Fruit fly (Drosophila melanogaster) whole organism, embryonic: ENCODE data around the gene CG12016.

Experiments
- Antp ChIP-seq: fragments of 200-800 bp; sonication (Bioruptor generic); optimal IDR thresholded peaks from 3 replicates; lab custom pipeline; 2016; ENCODE audit warnings: missing biosample characterization, missing genetic modification characterization
- B-H1 ChIP-seq: fragments of 200-800 bp; sonication (Bioruptor generic); IDR thresholded peaks from 3 replicates; pipeline ENCODE4 v1.3.6; 2022; ENCODE audit warnings: missing biosample characterization, missing genetic modification characterization
- BtbVII ChIP-seq: fragments of 200-800 bp; sonication (Bioruptor generic); optimal IDR thresholded peaks from 3 replicates; lab custom pipeline; 2017; ENCODE audit warnings: missing biosample characterization, mild to moderate bottlenecking, missing genetic modification characterization
- CG10209 ChIP-seq: fragments of 200-800 bp; sonication (Bioruptor generic); optimal IDR thresholded peaks from 3 replicates; lab custom pipeline; 2017; ENCODE audit warnings: missing biosample characterization, mild to moderate bottlenecking, missing genetic modification characterization, missing genetic modification reagents
- CG10267 ChIP-seq: fragments of 200-800 bp; sonication (Bioruptor generic); optimal IDR thresholded peaks from 2 replicates; lab custom pipeline; 2018; ENCODE audit warnings: missing biosample characterization, mild to moderate bottlenecking, missing genetic modification characterization, moderate library complexity
- CG10654 ChIP-seq: fragments of 200-800 bp; sonication (Bioruptor generic); optimal IDR thresholded peaks from 2 replicates; lab custom pipeline; 2016; ENCODE audit warnings: missing biosample characterization, missing genetic modification characterization
- CG11504 ChIP-seq: fragments of 200-800 bp; sonication (Bioruptor generic); optimal IDR thresholded peaks from 3 replicates; lab custom pipeline; 2019; ENCODE audit warnings: missing biosample characterization, mild to moderate bottlenecking, missing genetic modification characterization, moderate library complexity
- CG12769 ChIP-seq: fragments of 200-800 bp; sonication (Bioruptor generic); optimal IDR thresholded peaks from 2 replicates; lab custom pipeline; 2019; ENCODE audit warnings: missing biosample characterization, mild to moderate bottlenecking, missing genetic modification characterization, moderate library complexity
- CG12942 ChIP-seq: fragments of 200-800 bp; sonication (Bioruptor generic); optimal IDR thresholded peaks from 3 replicates; lab custom pipeline; 2016; ENCODE audit warnings: missing biosample characterization, missing genetic modification characterization
- CG18764 ChIP-seq: fragments of 200-800 bp; sonication (Bioruptor generic); optimal IDR thresholded peaks from 3 replicates; lab custom pipeline; 2016; ENCODE audit warnings: missing biosample characterization, missing genetic modification characterization
- CG2202 ChIP-seq: fragments of 200-800 bp; sonication (Bioruptor generic); optimal IDR thresholded peaks from 2 replicates; lab custom pipeline; 2018; ENCODE audit warnings: missing biosample characterization, mild to moderate bottlenecking, missing genetic modification characterization
- CG30431 ChIP-seq: fragments of 200-800 bp; sonication (Bioruptor generic); optimal IDR thresholded peaks from 2 replicates; lab custom pipeline; 2017; ENCODE audit warnings: missing biosample characterization, missing genetic modification characterization
- CG3065 ChIP-seq: fragments of 200-800 bp; sonication (Bioruptor generic); optimal IDR thresholded peaks from 2 replicates; lab custom pipeline; 2016; ENCODE audit warnings: missing biosample characterization, missing genetic modification characterization
- CG31388 ChIP-seq: fragments of 200-800 bp; sonication (Bioruptor generic); optimal IDR thresholded peaks from 2 replicates; lab custom pipeline; 2016; ENCODE audit warnings: missing biosample characterization, missing genetic modification characterization
- CG3407 ChIP-seq: fragments of 200-800 bp; sonication (Bioruptor generic); optimal IDR thresholded peaks from 2 replicates; lab custom pipeline; 2018; ENCODE audit warnings: missing biosample characterization, mild to moderate bottlenecking, missing genetic modification characterization
- CG3847 ChIP-seq: fragments of 200-800 bp; sonication (Bioruptor generic); IDR thresholded peaks from 2 replicates; pipeline ENCODE4 v1.3.6; 2022; ENCODE audit warnings: missing biosample characterization, missing genetic modification characterization
- CG3995 ChIP-seq: fragments of 200-800 bp; sonication (Bioruptor generic); optimal IDR thresholded peaks from 3 replicates; lab custom pipeline; 2016; ENCODE audit warnings: missing biosample characterization, missing genetic modification characterization
- CG4404 ChIP-seq: fragments of 200-800 bp; sonication (Bioruptor generic); IDR thresholded peaks from 2 replicates; pipeline ENCODE4 v1.3.6; 2022; ENCODE audit warnings: missing biosample characterization, missing genetic modification characterization
- CG4617 ChIP-seq: fragments of 200-800 bp; sonication (Bioruptor generic); optimal IDR thresholded peaks from 3 replicates; lab custom pipeline; 2016; ENCODE audit warnings: missing biosample characterization, missing genetic modification characterization, borderline replicate concordance
- CG6654 ChIP-seq: fragments of 200-800 bp; sonication (Bioruptor generic); optimal IDR thresholded peaks from 2 replicates; lab custom pipeline; 2017; ENCODE audit warnings: missing biosample characterization, mild to moderate bottlenecking, missing genetic modification characterization
- CG7928 ChIP-seq: fragments of 200-800 bp; sonication (Bioruptor generic); optimal IDR thresholded peaks from 2 replicates; lab custom pipeline; 2017; ENCODE audit warnings: missing biosample characterization, mild to moderate bottlenecking, missing genetic modification characterization
- Ets97D ChIP-seq: fragments of 200-800 bp; sonication (Bioruptor generic); optimal IDR thresholded peaks from 3 replicates; lab custom pipeline; 2016; ENCODE audit warnings: missing biosample characterization, missing genetic modification characterization
- HLH54F ChIP-seq: fragments of 200-800 bp; sonication (Bioruptor generic); optimal IDR thresholded peaks from 3 replicates; lab custom pipeline; 2016; ENCODE audit warnings: missing biosample characterization, missing genetic modification characterization
- Hey ChIP-seq: fragments of 200-800 bp; sonication (Bioruptor generic); optimal IDR thresholded peaks from 3 replicates; lab custom pipeline; 2018; ENCODE audit warnings: missing biosample characterization, mild to moderate bottlenecking, missing genetic modification characterization
- HmgZ ChIP-seq: fragments of 200-800 bp; sonication (Bioruptor generic); optimal IDR thresholded peaks from 2 replicates; lab custom pipeline; 2018; ENCODE audit warnings: missing biosample characterization, mild to moderate bottlenecking, missing genetic modification characterization
- Hmr ChIP-seq: fragments of 200-800 bp; sonication (Bioruptor generic); optimal IDR thresholded peaks from 3 replicates; lab custom pipeline; 2017; ENCODE audit warnings: mild to moderate bottlenecking, missing biosample characterization, missing genetic modification reagents, missing genetic modification characterization
- Hr3 ChIP-seq: fragments of 200-800 bp; sonication (Bioruptor generic); optimal IDR thresholded peaks from 3 replicates; lab custom pipeline; 2016; ENCODE audit warnings: missing biosample characterization, missing genetic modification characterization
- Hr39 ChIP-seq: fragments of >200 bp; optimal IDR thresholded peaks from 2 replicates; lab custom pipeline; 2017
- Mad ChIP-seq: fragments of 200-800 bp; sonication (Bioruptor generic); optimal IDR thresholded peaks from 2 replicates; lab custom pipeline; 2016; ENCODE audit warnings: missing biosample characterization, missing genetic modification characterization
- Meics ChIP-seq: fragments of 200-800 bp; sonication (Bioruptor generic); optimal IDR thresholded peaks from 2 replicates; lab custom pipeline; 2017; ENCODE audit warnings: missing biosample characterization, mild to moderate bottlenecking, missing genetic modification characterization
- Mes4 ChIP-seq: fragments of 200-800 bp; sonication (Bioruptor generic); optimal IDR thresholded peaks from 2 replicates; lab custom pipeline; 2016; ENCODE audit warnings: missing biosample characterization, missing genetic modification characterization
- Ravus ChIP-seq: fragments of 200-800 bp; sonication (Bioruptor generic); IDR thresholded peaks from 2 replicates; pipeline ENCODE4 v1.3.6; 2022; ENCODE audit warnings: missing biosample characterization, missing genetic modification characterization
- chinmo ChIP-seq: fragments of 200-800 bp; sonication (Bioruptor generic); IDR thresholded peaks from 4 replicates; pipeline ENCODE4 v1.3.6; 2022; ENCODE audit warnings: missing biosample characterization, missing genetic modification characterization; ENCODE audit not compliant: partially characterized antibody
- chn ChIP-seq: fragments of 200-800 bp; sonication (Bioruptor generic); optimal IDR thresholded peaks from 2 replicates; lab custom pipeline; 2016; ENCODE audit warnings: missing biosample characterization, missing genetic modification characterization
- en ChIP-seq: fragments of 200-800 bp; sonication (Bioruptor generic); optimal IDR thresholded peaks from 2 replicates; lab custom pipeline; 2016; ENCODE audit warnings: missing biosample characterization, missing genetic modification characterization
- ewg ChIP-seq: fragments of 200-800 bp; sonication (Bioruptor generic); optimal IDR thresholded peaks from 3 replicates; lab custom pipeline; 2017; ENCODE audit warnings: mild to moderate bottlenecking, missing biosample characterization, missing genetic modification reagents, missing genetic modification characterization
- h ChIP-seq: fragments of >200 bp; optimal IDR thresholded peaks from 2 replicates; lab custom pipeline; 2017
- hkb ChIP-seq, 2 experiments: fragments of 200-800 bp in 1 of 2; fragments of >200 bp in 1 of 2; sonication (Bioruptor generic) in 1 of 2; IDR thresholded peaks in 1 of 2; optimal IDR thresholded peaks in 1 of 2; 2 replicates each; pipeline versions ENCODE4 v1.3.6 to Lab custom; 2017 to 2022; ENCODE audit warnings: missing biosample characterization in 1 of 2, missing genetic modification characterization in 1 of 2
- jigr1 ChIP-seq: fragments of 200-800 bp; sonication (Bioruptor generic); IDR thresholded peaks from 3 replicates; pipeline ENCODE4 v1.3.6; 2022; ENCODE audit warnings: missing biosample characterization, missing genetic modification characterization
- lola ChIP-seq, 3 experiments: fragments of >200 bp in 2 of 3; fragments of 200-800 bp in 1 of 3; sonication (Bioruptor generic) in 1 of 3; optimal IDR thresholded peaks; 2 replicates each; lab custom pipeline; 2017 to 2019; ENCODE audit warnings: missing biosample characterization in 3 of 3, missing genetic modification characterization in 3 of 3, mild to moderate bottlenecking in 1 of 3, moderate library complexity in 1 of 3
- peb ChIP-seq: fragments of 200-800 bp; sonication (Bioruptor generic); IDR thresholded peaks from 2 replicates; pipeline ENCODE4 v1.3.6; 2022; ENCODE audit warnings: missing biosample characterization, missing genetic modification characterization
- phol ChIP-seq: fragments of 200-800 bp; sonication (Bioruptor generic); optimal IDR thresholded peaks from 3 replicates; lab custom pipeline; 2018; ENCODE audit warnings: missing biosample characterization, mild to moderate bottlenecking, missing genetic modification characterization, moderate library complexity
- pros ChIP-seq: fragments of 200-800 bp; sonication (Bioruptor generic); optimal IDR thresholded peaks from 3 replicates; lab custom pipeline; 2019; ENCODE audit warnings: missing biosample characterization, mild to moderate bottlenecking, missing genetic modification characterization, moderate library complexity
- ranshi ChIP-seq: fragments of 200-800 bp; sonication (Bioruptor generic); IDR thresholded peaks from 2 replicates; pipeline ENCODE4 v1.3.6; 2022; ENCODE audit warnings: missing biosample characterization, missing genetic modification characterization
- ro ChIP-seq: fragments of 200-800 bp; sonication (Bioruptor generic); IDR thresholded peaks from 2 replicates; pipeline ENCODE4 v1.3.6; 2022; ENCODE audit warnings: missing biosample characterization, missing genetic modification characterization
- row ChIP-seq: fragments of 200-800 bp; sonication (Bioruptor generic); IDR thresholded peaks from 3 replicates; pipeline ENCODE4 v1.3.6; 2022; ENCODE audit warnings: missing biosample characterization, missing genetic modification characterization
- sob ChIP-seq: fragments of 200-800 bp; sonication (Bioruptor generic); IDR thresholded peaks from 2 replicates; pipeline ENCODE4 v1.3.6; 2022; ENCODE audit warnings: missing biosample characterization, missing genetic modification characterization
- toy ChIP-seq: fragments of 200-800 bp; sonication (Bioruptor generic); IDR thresholded peaks from 2 replicates; pipeline ENCODE4 v1.3.6; 2022; ENCODE audit warnings: missing biosample characterization, missing genetic modification characterization
- trem ChIP-seq: fragments of 200-800 bp; optimal IDR thresholded peaks from 3 replicates; lab custom pipeline; 2019; ENCODE audit warnings: missing biosample characterization, mild to moderate bottlenecking, missing genetic modification characterization, moderate library complexity
- tup ChIP-seq: fragments of 200-800 bp; sonication (Bioruptor generic); optimal IDR thresholded peaks from 2 replicates; lab custom pipeline; 2016; ENCODE audit warnings: missing biosample characterization, mild to moderate bottlenecking, missing genetic modification characterization, moderate library complexity
- vfl ChIP-seq: fragments of 200-800 bp; sonication (Bioruptor generic); optimal IDR thresholded peaks from 2 replicates; lab custom pipeline; 2016; ENCODE audit warnings: missing biosample characterization, missing genetic modification characterization

Gene CG12016

dm6 chr3L:3325925-3326903 is 6.9 kb downstream of the CG12016 start, which contains the start of gene Gtpx (continued):
- no peak for TF ChIP-seq Hey
- no peak for TF ChIP-seq toy (GFP tag; lab: Robert Waterston, UW)
- peak; percentile 84 for TF ChIP-seq CG3847 (GFP tag; lab: Robert Waterston, UW)
- TF ChIP-seq CG6654: no peak
- TF ChIP-seq tup: no peak
- no peak for TF ChIP-seq jigr1
- no peak for TF ChIP-seq h (lab: Kevin White, UChicago)
- no peak for TF ChIP-seq CG31388 (GFP tag; lab: Kevin White, UChicago)
- TF ChIP-seq Mes4 (GFP tag; lab: Kevin White, UChicago): peak; percentile 20
- TF ChIP-seq ranshi: no peak
- TF ChIP-seq ro (GFP tag; lab: Robert Waterston, UW): no peak
- no peak for TF ChIP-seq sob (GFP tag; lab: Robert Waterston, UW)
- TF ChIP-seq CG3407 (GFP tag; lab: Kevin White, UChicago): no peak
- TF ChIP-seq pros (GFP tag; lab: Kevin White, UChicago): no peak
- TF ChIP-seq CG10267 (tag; lab: Kevin White, UChicago): peak; percentile 53
- TF ChIP-seq phol (tag; lab: Kevin White, UChicago): peak; percentile 57
- no peak for TF ChIP-seq Meics (GFP tag; lab: Kevin White, UChicago)
- TF ChIP-seq BtbVII (GFP tag; lab: Kevin White, UChicago): no peak
- TF ChIP-seq hkb (optimal IDR thresholded peaks at IDR 0.05; lab: Kevin White, UChicago): peak; percentile 90
- TF ChIP-seq hkb (GFP tag; IDR thresholded peaks at IDR 0.05; lab: Robert Waterston, UW): no peak
- TF ChIP-seq CG12942 (GFP tag; lab: Kevin White, UChicago): no peak
- peak; percentile 77 for TF ChIP-seq Ets97D (GFP tag; lab: Kevin White, UChicago)
- TF ChIP-seq CG10654 (GFP tag; lab: Kevin White, UChicago): peak; percentile 29
- peak; percentile 43 for TF ChIP-seq trem (tag; lab: Kevin White, UChicago)
- TF ChIP-seq Mad: peak; percentile 9
- TF ChIP-seq Hr3 (GFP tag; lab: Kevin White, UChicago): peak; percentile 41
- no peak for TF ChIP-seq CG4404 (GFP tag; lab: Robert Waterston, UW)
- TF ChIP-seq chinmo (GFP tag; lab: Robert Waterston, UW): no peak
- peak; percentile 21 for TF ChIP-seq CG3995 (GFP tag; lab: Kevin White, UChicago)
- peak in 1 of 3 experiments; percentile 45 for TF ChIP-seq lola (GFP tag; optimal IDR thresholded peaks at IDR 0.05; lab: Kevin White, UChicago)
- TF ChIP-seq en (GFP tag; lab: Kevin White, UChicago): no peak
- TF ChIP-seq CG3065 (GFP tag; lab: Kevin White, UChicago): no peak
- TF ChIP-seq Hr39 (lab: Kevin White, UChicago): no peak
- TF ChIP-seq CG10209: peak; percentile 25
- no peak for TF ChIP-seq CG7928 (GFP tag; lab: Kevin White, UChicago)
- TF ChIP-seq CG2202 (tag; lab: Kevin White, UChicago): no peak
- TF ChIP-seq HLH54F (GFP tag; lab: Kevin White, UChicago): peak; percentile 43
- TF ChIP-seq HmgZ: peak; percentile 58
- no peak for TF ChIP-seq CG11504 (tag; lab: Kevin White, UChicago)
- TF ChIP-seq chn (GFP tag; lab: Kevin White, UChicago): peak; percentile 3

DNA sequence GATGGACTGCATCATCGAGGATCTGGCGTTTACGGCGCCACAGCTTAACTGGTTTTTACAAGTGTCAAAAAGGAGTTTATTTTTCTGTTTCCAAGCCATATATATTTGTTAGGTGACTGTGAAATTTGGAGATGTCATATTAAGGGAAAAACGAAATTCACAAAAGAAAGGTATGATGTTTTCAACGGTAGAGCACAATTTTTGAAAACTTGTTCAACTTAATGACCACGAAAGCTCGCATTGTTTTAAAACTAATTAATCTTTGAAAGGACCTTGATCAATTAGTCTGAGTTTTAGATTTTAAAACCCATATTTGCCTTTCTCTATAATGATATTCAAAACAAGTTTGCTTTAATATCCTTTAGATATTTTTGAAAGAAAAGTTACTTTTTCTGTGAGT is 9.4 kb downstream of the CG12016 start, which contains the start of gene Strip:
Gene Strip, minus strand, starts transcription at position 101 of the 400 bp plus-strand sequence.
- no peak for TF ChIP-seq CG12769
- TF ChIP-seq CG4617 (GFP tag; lab: Kevin White, UChicago): no peak
- TF ChIP-seq ewg (GFP tag; lab: Kevin White, UChicago): no peak
- no peak for TF ChIP-seq peb (GFP tag; lab: Robert Waterston, UW)
- no peak for TF ChIP-seq Ravus (GFP tag; lab: Robert Waterston, UW)
- TF ChIP-seq row (GFP tag; lab: Robert Waterston, UW): no peak
- no peak for TF ChIP-seq CG30431 (GFP tag; lab: Kevin White, UChicago)
- TF ChIP-seq Hmr (GFP tag; lab: Kevin White, UChicago): no peak
- TF ChIP-seq vfl: no peak
- no peak for TF ChIP-seq B-H1 (GFP tag; lab: Robert Waterston, UW)
- TF ChIP-seq Antp (GFP tag; lab: Kevin White, UChicago): no peak
- TF ChIP-seq Mes4 (GFP tag; lab: Kevin White, UChicago): no peak
- TF ChIP-seq Mad: no peak
- TF ChIP-seq CG18764 (GFP tag; lab: Kevin White, UChicago): no peak
